Worm (Caenorhabditis elegans): ENCODE measurements around the gene T10G3.8.

Gene T10G3.8

DNA sequence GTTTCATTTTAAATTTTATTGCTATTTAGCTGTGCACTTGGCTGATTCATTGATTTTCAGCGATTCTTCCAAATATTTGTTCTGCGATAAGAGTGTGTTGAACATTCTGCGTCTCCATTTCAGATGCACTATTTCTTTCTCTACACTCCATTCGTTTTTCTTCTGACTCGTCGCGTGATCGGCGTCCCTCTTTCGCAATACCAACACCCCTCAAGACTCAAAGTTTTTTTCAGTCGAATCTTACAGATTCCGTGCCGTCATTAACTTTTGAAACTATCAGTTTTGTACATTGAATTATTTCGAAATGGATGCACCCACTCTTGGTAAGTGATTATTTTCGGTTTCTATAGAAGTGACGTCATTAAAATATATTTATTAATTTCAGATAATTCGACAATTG is 13.3 kb downstream of the T10G3.8 start, which contains the start of gene frm-10 (continued):
- TF ChIP-seq efl-1 (optimal IDR thresholded peaks at IDR 0.05) (peak; percentile 54 to 71), efl-1 (GFP tag; optimal IDR thresholded peaks at IDR 0.05 in 1 of 2) (peak; percentile 50 to 95), irx-1 (tag; optimal IDR thresholded peaks at IDR 0.05) (no peak), hlh-17 (GFP tag; optimal IDR thresholded peaks at IDR 0.05; ENCODE audit: borderline replicate concordance) (no peak), elt-2 (tag; optimal IDR thresholded peaks at IDR 0.05) (peak; percentile 88), hpl-2 (GFP tag; optimal IDR thresholded peaks at IDR 0.05) (peak; percentile 56), ztf-11 (tag; optimal IDR thresholded peaks at IDR 0.05) (no peak), pag-3 (tag; optimal IDR thresholded peaks at IDR 0.05; ENCODE audit: borderline replicate concordance, insufficient read depth) (no peak), dpl-1 (GFP tag; optimal IDR thresholded peaks at IDR 0.05) (peak; percentile 44 to 65 (median 61)), tlp-1 (tag; optimal IDR thresholded peaks at IDR 0.05) (no peak), nhr-11 (tag; optimal IDR thresholded peaks at IDR 0.05) (no peak), lin-13 (GFP tag; optimal IDR thresholded peaks at IDR 0.05) (peak; percentile 43), ama-1 (optimal IDR thresholded peaks at IDR 0.05) (no peak), fos-1 (tag; optimal IDR thresholded peaks at IDR 0.05) (no peak), mdl-1 (tag; optimal IDR thresholded peaks at IDR 0.05) (peak in 1 of 2 experiments; percentile 84), aha-1 (tag; optimal IDR thresholded peaks at IDR 0.05) (no peak), ceh-88 (GFP tag; IDR thresholded peaks at IDR 0.05) (no peak), fkh-10 (GFP tag; optimal IDR thresholded peaks at IDR 0.05) (no peak), swsn-7 (tag; optimal IDR thresholded peaks at IDR 0.05) (peak; percentile 62), alr-1 (tag; optimal IDR thresholded peaks at IDR 0.05; ENCODE audit: borderline replicate concordance) (no peak), pax-3 (tag; optimal IDR thresholded peaks at IDR 0.05) (peak; percentile 58), elt-3 (tag; optimal IDR thresholded peaks at IDR 0.05) (peak in 2 of 6 experiments; percentile 33 to 45), C16A3.4 (tag; optimal IDR thresholded peaks at IDR 0.05) (peak; percentile 10), jun-1 (tag; optimal IDR thresholded peaks at IDR 0.05) (peak; percentile 34), lin-35 (GFP tag; optimal IDR thresholded peaks at IDR 0.05) (peak; percentile 53 to 79), snu-23 (GFP tag; optimal IDR thresholded peaks at IDR 0.05) (peak; percentile 75), snpc-4 (tag; optimal IDR thresholded peaks at IDR 0.05) (peak; percentile 31), F16B12.6 (tag; optimal IDR thresholded peaks at IDR 0.05) (peak; percentile 60), egl-13 (tag; optimal IDR thresholded peaks at IDR 0.05) (no peak), unc-98 (GFP tag; IDR thresholded peaks at IDR 0.05) (no peak), Y116A8C.19 (tag; optimal IDR thresholded peaks at IDR 0.05; ENCODE audit: borderline replicate concordance) (no peak), mef-2 (tag; optimal IDR thresholded peaks at IDR 0.05) (no peak), sup-37 (GFP tag; optimal IDR thresholded peaks at IDR 0.05) (no peak), zip-4 (GFP tag; optimal IDR thresholded peaks at IDR 0.05) (peak; percentile 96), ceh-90 (tag; optimal IDR thresholded peaks at IDR 0.05) (no peak), nhr-71 (tag; optimal IDR thresholded peaks at IDR 0.05) (peak; percentile 83), mep-1 (tag; optimal IDR thresholded peaks at IDR 0.05) (peak; percentile 54), vab-15 (tag; optimal IDR thresholded peaks at IDR 0.05) (no peak), nhr-12 (tag; optimal IDR thresholded peaks at IDR 0.05) (no peak), lin-39 (tag; optimal IDR thresholded peaks at IDR 0.05) (no peak), efl-3 (GFP tag; optimal IDR thresholded peaks at IDR 0.05) (no peak), rnt-1 (tag; optimal IDR thresholded peaks at IDR 0.05) (peak; percentile 72), nhr-84 (tag; optimal IDR thresholded peaks at IDR 0.05) (no peak), nhr-85 (tag) (peak; percentile 70)

DNA sequence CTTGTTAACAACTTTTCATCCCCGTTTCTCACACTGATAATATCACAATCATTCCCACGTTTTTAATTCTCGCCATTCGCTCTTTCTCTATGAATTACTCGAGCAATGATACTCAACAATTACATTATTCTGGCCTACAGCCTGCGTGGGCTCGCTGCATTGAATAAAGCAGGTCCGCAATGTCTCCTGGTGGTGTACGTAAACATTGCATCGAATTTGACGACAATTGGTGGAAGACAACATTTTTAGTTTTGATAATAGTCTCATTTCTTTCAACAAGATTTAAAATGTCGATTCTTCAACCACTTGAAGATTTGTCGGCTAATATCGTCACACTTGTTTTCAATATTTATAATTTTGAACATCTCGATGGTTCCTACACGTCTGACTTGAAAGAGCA is 16.9 kb downstream of the T10G3.8 start, which contains the start of gene bath-39:
Gene bath-39 (plus strand): TSS at position 137 of the 400 bp plus-strand sequence.
- peak in 2 of 3 experiments; percentile 19 to 48 for TF ChIP-seq dpl-1 (GFP tag; optimal IDR thresholded peaks at IDR 0.05)
- peak; percentile 81 for TF ChIP-seq F16B12.6 (tag; optimal IDR thresholded peaks at IDR 0.05)
- TF ChIP-seq blmp-1 (tag; optimal IDR thresholded peaks at IDR 0.05), result peak; percentile 22
- TF ChIP-seq efl-1 (optimal IDR thresholded peaks at IDR 0.05), result peak in 1 of 2 experiments; percentile 28
- peak; percentile 19 to 84 for TF ChIP-seq efl-1 (GFP tag; optimal IDR thresholded peaks at IDR 0.05 in 1 of 2)
- TF ChIP-seq unc-30 (tag; optimal IDR thresholded peaks at IDR 0.05), result no peak
- peak in 1 of 2 experiments; percentile 40 for TF ChIP-seq lsy-2 (tag; optimal IDR thresholded peaks at IDR 0.05)
- TF ChIP-seq snu-23 (GFP tag; optimal IDR thresholded peaks at IDR 0.05), result peak; percentile 28
- TF ChIP-seq lin-35 (GFP tag; optimal IDR thresholded peaks at IDR 0.05), result peak; percentile 18 to 35
- peak; percentile 32 for TF ChIP-seq rnt-1 (tag; optimal IDR thresholded peaks at IDR 0.05)
- TF ChIP-seq nhr-12 (tag; optimal IDR thresholded peaks at IDR 0.05), result no peak
- no peak for TF ChIP-seq hlh-4 (tag; optimal IDR thresholded peaks at IDR 0.05)
- peak; percentile 1 for TF ChIP-seq lin-15B (tag; optimal IDR thresholded peaks at IDR 0.05)
